Worm (Caenorhabditis elegans): ENCODE data around the gene dyf-4.

- no peak for TF ChIP-seq elt-3 (tag; optimal IDR thresholded peaks at IDR 0.05)
- no peak for TF ChIP-seq egl-5 (tag; optimal IDR thresholded peaks at IDR 0.05)
- TF ChIP-seq lin-39 (tag; optimal IDR thresholded peaks at IDR 0.05): no peak
- no peak for TF ChIP-seq fkh-10 (GFP tag; optimal IDR thresholded peaks at IDR 0.05)
- TF ChIP-seq nhr-11 (tag; optimal IDR thresholded peaks at IDR 0.05): no peak
- TF ChIP-seq ZK546.5 (tag; optimal IDR thresholded peaks at IDR 0.05): no peak
- no peak for TF ChIP-seq ceh-16 (tag; optimal IDR thresholded peaks at IDR 0.05)
- no peak for TF ChIP-seq snpc-4 (tag; optimal IDR thresholded peaks at IDR 0.05)
- TF ChIP-seq jun-1 (tag; optimal IDR thresholded peaks at IDR 0.05): no peak
- TF ChIP-seq fos-1 (tag; optimal IDR thresholded peaks at IDR 0.05): no peak
- no peak for TF ChIP-seq elt-1 (tag; optimal IDR thresholded peaks at IDR 0.05)
These were observed 22.0 kb downstream of the dyf-4 start, which contains the start of gene T28H10.1 for ce11 chrV:12503494-12503893.
